Fruit fly (Drosophila melanogaster) Kc167 (cell line): ENCODE results near the gene CG4558.

Source experiments
- Myc ChIP-seq: fragments of >200 bp; optimal IDR thresholded peaks from 2 replicates; lab custom pipeline; 2017; ENCODE audit warnings: missing external identifiers
- Sin3A ChIP-seq: fragments of >200 bp; optimal IDR thresholded peaks from 2 replicates; lab custom pipeline; 2018; ENCODE audit warnings: missing external identifiers
- h ChIP-seq: fragments of >200 bp; optimal IDR thresholded peaks from 3 replicates; lab custom pipeline; 2018; ENCODE audit warnings: missing external identifiers
- insv ChIP-seq: fragments of >200 bp; optimal IDR thresholded peaks from 3 replicates; lab custom pipeline; 2018; ENCODE audit warnings: missing external identifiers
- psq ChIP-seq: fragments of >200 bp; optimal IDR thresholded peaks from 2 replicates; lab custom pipeline; 2017; ENCODE audit warnings: missing external identifiers
- ttk ChIP-seq: sonication (Bioruptor generic); optimal IDR thresholded peaks from 2 replicates; lab custom pipeline; 2017; ENCODE audit warnings: missing external identifiers

Gene CG4558

dm6 chrX:6824203-6824602, 25.4 kb upstream of the CG4558 start, which contains the start of gene nonC:
Gene nonC (plus strand): TSS chrX:6824496.
- TF ChIP-seq psq (lab: Kevin White, UChicago), result no peak
- no peak for TF ChIP-seq Myc (lab: Kevin White, UChicago)
- no peak for TF ChIP-seq insv
- TF ChIP-seq Sin3A (lab: Kevin White, UChicago), result no peak
- no peak for TF ChIP-seq h (lab: Kevin White, UChicago)
- TF ChIP-seq ttk (lab: Kevin White, UChicago), result no peak

dm6 chrX:6832584-6832983, 17.0 kb upstream of the CG4558 start, which contains the start of gene mAChR-C:
Gene mAChR-C (minus strand): TSS chrX:6832684.
- TF ChIP-seq insv (no peak), ttk (lab: Kevin White, UChicago) (no peak), h (lab: Kevin White, UChicago) (no peak), psq (lab: Kevin White, UChicago) (no peak), Sin3A (lab: Kevin White, UChicago) (no peak), Myc (lab: Kevin White, UChicago) (no peak)

dm6 chrX:6843841-6844440, 5.6 kb upstream of the CG4558 start, which contains the start of the genes CG14435 and Tmf:
Gene CG14435 (minus strand): TSS chrX:6843921.
Gene Tmf (plus strand): TSS chrX:6844341.
- TF ChIP-seq insv (peak; percentile 99), h (lab: Kevin White, UChicago) (no peak)

dm6 chrX:6852574-6852973, 3.0 kb downstream of the CG4558 start:
- TF ChIP-seq h (lab: Kevin White, UChicago) (no peak), Myc (lab: Kevin White, UChicago) (no peak), Sin3A (lab: Kevin White, UChicago) (no peak), ttk (lab: Kevin White, UChicago) (no peak), insv (no peak)

- TF ChIP-seq insv, result no peak
- no peak for TF ChIP-seq h (lab: Kevin White, UChicago)
- no peak for TF ChIP-seq Myc (lab: Kevin White, UChicago)
- TF ChIP-seq Sin3A (lab: Kevin White, UChicago), result no peak
- TF ChIP-seq psq (lab: Kevin White, UChicago), result no peak
- no peak for TF ChIP-seq ttk (lab: Kevin White, UChicago)
These were observed 3.8 kb downstream of the CG4558 start for dm6 chrX:6853384-6853783.

- TF ChIP-seq psq (lab: Kevin White, UChicago), result no peak
- no peak for TF ChIP-seq insv
- TF ChIP-seq ttk (lab: Kevin White, UChicago), result no peak
- TF ChIP-seq Sin3A (lab: Kevin White, UChicago), result no peak
- TF ChIP-seq Myc (lab: Kevin White, UChicago), result no peak
- no peak for TF ChIP-seq h (lab: Kevin White, UChicago)
These were observed 5.0 kb downstream of the CG4558 start for dm6 chrX:6854563-6854962.

dm6 chrX:6855366-6856200, 6.0 kb downstream of the CG4558 start:
- TF ChIP-seq ttk (lab: Kevin White, UChicago) (no peak), Sin3A (lab: Kevin White, UChicago) (no peak), psq (lab: Kevin White, UChicago) (no peak), h (lab: Kevin White, UChicago) (no peak), Myc (lab: Kevin White, UChicago) (no peak), insv (no peak)

- TF ChIP-seq Sin3A (lab: Kevin White, UChicago) (no peak), psq (lab: Kevin White, UChicago) (peak; percentile 16), insv (no peak), h (lab: Kevin White, UChicago) (no peak), ttk (lab: Kevin White, UChicago) (no peak), Myc (lab: Kevin White, UChicago) (no peak)
These were observed 6.9 kb downstream of the CG4558 start for dm6 chrX:6856332-6856995.

dm6 chrX:6857269-6857668, 7.7 kb downstream of the CG4558 start:
- TF ChIP-seq h (lab: Kevin White, UChicago), result no peak
- no peak for TF ChIP-seq ttk (lab: Kevin White, UChicago)
- no peak for TF ChIP-seq psq (lab: Kevin White, UChicago)
- no peak for TF ChIP-seq Sin3A (lab: Kevin White, UChicago)
- TF ChIP-seq Myc (lab: Kevin White, UChicago), result no peak
- TF ChIP-seq insv, result no peak

dm6 chrX:6857693-6858092, 8.1 kb downstream of the CG4558 start:
- no peak for TF ChIP-seq Sin3A (lab: Kevin White, UChicago)
- no peak for TF ChIP-seq psq (lab: Kevin White, UChicago)
- TF ChIP-seq Myc (lab: Kevin White, UChicago), result no peak
- TF ChIP-seq ttk (lab: Kevin White, UChicago), result no peak
- TF ChIP-seq h (lab: Kevin White, UChicago), result no peak
- no peak for TF ChIP-seq insv

- TF ChIP-seq insv (no peak), psq (lab: Kevin White, UChicago) (peak; percentile 69)
These were observed 9.7 kb downstream of the CG4558 start for dm6 chrX:6859245-6859644.
